Worm (Caenorhabditis elegans) whole organism, late embryonic: ENCODE results near the gene acs-10.

Source experiments
- K02D7.2 ChIP-seq: sonication (generic microtip); optimal IDR thresholded peaks from 2 replicates; lab custom pipeline; 2017; ENCODE audit warnings: mild to moderate bottlenecking, missing genetic modification characterization, missing compliant biosample characterization
- ama-1 ChIP-seq: fragments of 150-350 bp; optimal IDR thresholded peaks from 2 replicates; lab custom pipeline; 2014
- ceh-18 ChIP-seq: sonication (generic microtip); optimal IDR thresholded peaks from 2 replicates; lab custom pipeline; 2016; ENCODE audit warnings: missing genetic modification characterization, missing compliant biosample characterization
- ets-4 ChIP-seq: sonication (generic microtip); optimal IDR thresholded peaks from 2 replicates; lab custom pipeline; 2016; ENCODE audit warnings: missing genetic modification characterization, missing compliant biosample characterization
- lin-11 ChIP-seq: fragments of 200-800 bp; sonication (Bioruptor generic); optimal IDR thresholded peaks from 2 replicates; lab custom pipeline; 2018; ENCODE audit warnings: mild to moderate bottlenecking, missing genetic modification characterization, missing compliant biosample characterization
- nfya-1 ChIP-seq: sonication (generic microtip); optimal IDR thresholded peaks from 2 replicates; lab custom pipeline; 2017; ENCODE audit warnings: missing genetic modification characterization, mild to moderate bottlenecking, missing compliant biosample characterization, antibody characterized with exemption, moderate library complexity
- nhr-11 ChIP-seq: fragments of 150-350 bp; optimal IDR thresholded peaks from 2 replicates; lab custom pipeline; 2014; ENCODE audit warnings: missing biosample characterization, missing genetic modification characterization
- npax-4 ChIP-seq: sonication (generic microtip); optimal IDR thresholded peaks from 2 replicates; lab custom pipeline; 2016; ENCODE audit warnings: missing genetic modification characterization, missing compliant biosample characterization
- pha-2 ChIP-seq: sonication (generic microtip); optimal IDR thresholded peaks from 2 replicates; lab custom pipeline; 2017; ENCODE audit warnings: mild to moderate bottlenecking, missing genetic modification characterization, missing compliant biosample characterization
- ref-2 ChIP-seq: sonication (generic microtip); optimal IDR thresholded peaks from 2 replicates; lab custom pipeline; 2016; ENCODE audit warnings: missing genetic modification characterization, missing compliant biosample characterization
- unc-3 ChIP-seq, 2 experiments: fragments of 200-800 bp in 1 of 2; sonication (Bioruptor generic) in 1 of 2; sonication (generic microtip) in 1 of 2; conservative IDR thresholded peaks in 1 of 2; optimal IDR thresholded peaks in 1 of 2; 2 replicates each; pipeline versions ENCODE4 v1.3.6 to Lab custom; 2016 to 2022; ENCODE audit warnings: missing compliant biosample characterization in 2 of 2, missing genetic modification characterization in 2 of 2, missing genetic modification reagents in 1 of 2
- unc-86 ChIP-seq: sonication (generic microtip); optimal IDR thresholded peaks from 2 replicates; lab custom pipeline; 2016; ENCODE audit warnings: missing genetic modification characterization, missing compliant biosample characterization

DNA sequence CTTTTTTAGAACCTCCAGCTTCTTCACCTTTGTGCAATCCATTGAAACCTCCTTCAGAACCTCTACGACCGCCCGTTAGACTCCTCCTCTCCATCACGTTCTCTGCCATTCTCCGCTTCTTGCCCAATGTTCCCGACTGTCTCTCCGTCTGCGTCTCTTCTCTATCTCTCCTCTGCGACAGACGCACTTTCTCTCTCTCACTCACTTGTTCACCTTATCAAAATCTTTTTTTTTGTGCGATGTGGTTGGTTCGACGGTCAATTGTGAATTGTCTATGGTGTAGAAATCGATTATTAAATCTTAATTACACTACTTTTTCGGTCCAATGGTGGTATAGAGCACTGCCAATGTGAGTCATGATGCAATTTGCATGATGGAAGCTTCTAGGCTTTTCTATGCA lies 47.2 kb downstream of the acs-10 start, which contains the start of gene atfs-1:
- TF ChIP-seq unc-3 (GFP tag; conservative IDR thresholded peaks at IDR 0.05; lab: Robert Waterston, UW) (no peak), unc-3 (tag; optimal IDR thresholded peaks at IDR 0.05; lab: Kevin White, UChicago) (no peak), ama-1 (lab: Kevin White, UChicago) (no peak), pha-2 (tag; lab: Kevin White, UChicago) (no peak), unc-86 (tag; lab: Kevin White, UChicago) (no peak), nhr-11 (tag; lab: Kevin White, UChicago) (no peak), lin-11 (tag; lab: Kevin White, UChicago) (no peak), K02D7.2 (tag; lab: Kevin White, UChicago) (no peak), ets-4 (no peak), nfya-1 (tag; lab: Kevin White, UChicago) (peak; percentile 25), ref-2 (tag; lab: Kevin White, UChicago) (no peak), npax-4 (tag; lab: Kevin White, UChicago) (no peak), ceh-18 (tag; lab: Kevin White, UChicago) (peak; percentile 53)
